Fruit fly (Drosophila melanogaster) Kc167 (cell line): ENCODE measurements around the gene CG10561.

ENCODE experiments used
- Myc ChIP-seq: fragments of >200 bp; optimal IDR thresholded peaks from 2 replicates; lab custom pipeline; 2017; ENCODE audit warnings: missing external identifiers
- Sin3A ChIP-seq: fragments of >200 bp; optimal IDR thresholded peaks from 2 replicates; lab custom pipeline; 2018; ENCODE audit warnings: missing external identifiers
- h ChIP-seq: fragments of >200 bp; optimal IDR thresholded peaks from 3 replicates; lab custom pipeline; 2018; ENCODE audit warnings: missing external identifiers
- insv ChIP-seq: fragments of >200 bp; optimal IDR thresholded peaks from 3 replicates; lab custom pipeline; 2018; ENCODE audit warnings: missing external identifiers
- psq ChIP-seq: fragments of >200 bp; optimal IDR thresholded peaks from 2 replicates; lab custom pipeline; 2017; ENCODE audit warnings: missing external identifiers
- ttk ChIP-seq: sonication (Bioruptor generic); optimal IDR thresholded peaks from 2 replicates; lab custom pipeline; 2017; ENCODE audit warnings: missing external identifiers

DNA sequence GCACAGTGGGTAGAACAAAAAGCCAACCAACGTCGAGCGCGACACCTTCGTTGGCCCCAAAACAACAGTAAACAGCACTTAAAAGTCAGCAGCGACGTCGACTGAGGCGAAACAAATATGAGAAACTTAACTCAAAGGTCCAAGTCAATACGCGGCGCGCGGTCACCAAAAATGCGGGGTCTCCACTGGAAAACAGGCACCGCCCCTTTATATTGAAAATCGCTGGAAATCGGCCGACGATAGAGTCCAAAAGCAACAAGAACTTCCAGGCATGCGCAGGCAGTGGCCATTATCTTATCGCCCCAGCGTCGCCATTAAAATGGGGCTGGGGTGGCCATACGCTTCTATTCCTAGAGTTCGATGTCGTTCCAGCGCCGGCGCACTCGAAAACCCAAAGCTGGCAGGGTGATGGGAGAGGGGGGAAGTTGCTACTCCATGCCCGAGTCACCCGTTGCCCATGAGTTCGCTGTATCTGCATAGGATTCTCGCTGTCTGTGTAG, 5.8 kb upstream of the CG10561 start, which contains the start of gene Lim3:
- TF ChIP-seq h (lab: Kevin White, UChicago), result no peak
- TF ChIP-seq Sin3A (lab: Kevin White, UChicago), result no peak
- no peak for TF ChIP-seq Myc (lab: Kevin White, UChicago)
- no peak for TF ChIP-seq psq
- no peak for TF ChIP-seq insv (lab: Kevin White, UChicago)
- TF ChIP-seq ttk (lab: Kevin White, UChicago), result no peak
